Fruit fly (Drosophila melanogaster): ENCODE results near the gene CG4502.
A peak's percentile ranks its signal among the peaks of the same experiment; 100 is the strongest.

CG4502 gene

dm6 chr2L:7219650-7220267 lies 15.7 kb upstream of the CG4502 start, which contains the start of gene CG13784 (continued):
- TF ChIP-seq CG15269 (tag; optimal IDR thresholded peaks at IDR 0.05): peak; percentile 51
- no peak for TF ChIP-seq CG14667 (GFP tag; IDR thresholded peaks at IDR 0.05)
- TF ChIP-seq dpn (GFP tag; optimal IDR thresholded peaks at IDR 0.05): peak in 1 of 2 experiments; percentile 28
- TF ChIP-seq run (tag; optimal IDR thresholded peaks at IDR 0.05): peak; percentile 13
- TF ChIP-seq CG7987 (GFP tag; optimal IDR thresholded peaks at IDR 0.05): peak; percentile 41
- peak; percentile 65 for TF ChIP-seq Hmr (GFP tag; optimal IDR thresholded peaks at IDR 0.05)
- peak; percentile 43 for TF ChIP-seq pho (GFP tag; optimal IDR thresholded peaks at IDR 0.05)
- TF ChIP-seq Sry-β (GFP tag; optimal IDR thresholded peaks at IDR 0.05): no peak
- TF ChIP-seq pan (optimal IDR thresholded peaks at IDR 0.05): no peak
- no peak for TF ChIP-seq pan (GFP tag; optimal IDR thresholded peaks at IDR 0.05 in 1 of 2, IDR thresholded peaks at IDR 0.05 in 1 of 2)
- TF ChIP-seq CG2116 (GFP tag; optimal IDR thresholded peaks at IDR 0.05): peak; percentile 43
- no peak for TF ChIP-seq sisA (GFP tag; IDR thresholded peaks at IDR 0.05)
- TF ChIP-seq mirr (GFP tag; optimal IDR thresholded peaks at IDR 0.05): peak; percentile 48
- TF ChIP-seq bcd (GFP tag; optimal IDR thresholded peaks at IDR 0.05): no peak
- peak; percentile 24 for TF ChIP-seq zfh2 (GFP tag; optimal IDR thresholded peaks at IDR 0.05)
- peak; percentile 68 for TF ChIP-seq CG8924 (tag; optimal IDR thresholded peaks at IDR 0.05)
- no peak for TF ChIP-seq ftz-f1 (GFP tag; optimal IDR thresholded peaks at IDR 0.05)
- peak; percentile 94 for TF ChIP-seq pzg (GFP tag; optimal IDR thresholded peaks at IDR 0.05)
- TF ChIP-seq fu2 (GFP tag; optimal IDR thresholded peaks at IDR 0.05): no peak
- TF ChIP-seq Awh (GFP tag; IDR thresholded peaks at IDR 0.05): no peak
- peak; percentile 58 for TF ChIP-seq YL-1 (GFP tag; optimal IDR thresholded peaks at IDR 0.05)
- TF ChIP-seq Bdp1 (GFP tag; optimal IDR thresholded peaks at IDR 0.05): peak; percentile 1
- TF ChIP-seq gce (GFP tag; IDR thresholded peaks at IDR 0.05): no peak
- TF ChIP-seq zen2 (GFP tag; IDR thresholded peaks at IDR 0.05; ENCODE audit: partially characterized antibody): no peak
- peak; percentile 34 for TF ChIP-seq scrt (GFP tag; optimal IDR thresholded peaks at IDR 0.05)
- peak; percentile 73 for TF ChIP-seq CG34376 (GFP tag; optimal IDR thresholded peaks at IDR 0.05)
- no peak for TF ChIP-seq CG3163 (GFP tag; optimal IDR thresholded peaks at IDR 0.05)
- peak; percentile 51 for TF ChIP-seq CG4707 (GFP tag; optimal IDR thresholded peaks at IDR 0.05)
- TF ChIP-seq CG11695 (GFP tag; IDR thresholded peaks at IDR 0.05): peak; percentile 23; the same call in 1 of the 3 replicates
- TF ChIP-seq cas (GFP tag; IDR thresholded peaks at IDR 0.05): no peak
- TF ChIP-seq CG1792 (GFP tag; optimal IDR thresholded peaks at IDR 0.05): no peak
- TF ChIP-seq dm (GFP tag; optimal IDR thresholded peaks at IDR 0.05): peak; percentile 5
- TF ChIP-seq CG12219 (GFP tag; optimal IDR thresholded peaks at IDR 0.05): peak; percentile 12
- TF ChIP-seq gsb-n (tag; optimal IDR thresholded peaks at IDR 0.05): peak; percentile 44
- peak; percentile 45 for TF ChIP-seq CrebB (tag; optimal IDR thresholded peaks at IDR 0.05)
- no peak for TF ChIP-seq disco-r (GFP tag; optimal IDR thresholded peaks at IDR 0.05)
- TF ChIP-seq sens-2 (GFP tag; IDR thresholded peaks at IDR 0.05): no peak
- peak; percentile 83; the same call in 2 of the 4 replicates for TF ChIP-seq chinmo (GFP tag; IDR thresholded peaks at IDR 0.05; ENCODE audit: partially characterized antibody)
- peak; percentile 44 for TF ChIP-seq sug (tag; optimal IDR thresholded peaks at IDR 0.05)
- no peak for TF ChIP-seq gt (GFP tag; IDR thresholded peaks at IDR 0.05)
- TF ChIP-seq so (GFP tag; IDR thresholded peaks at IDR 0.05): no peak
- TF ChIP-seq tap (tag; optimal IDR thresholded peaks at IDR 0.05): no peak
- TF ChIP-seq CG14710 (tag; optimal IDR thresholded peaks at IDR 0.05): peak; percentile 52
- TF ChIP-seq esg (GFP tag; conservative IDR thresholded peaks at IDR 0.05): no peak
- TF ChIP-seq CG32532 (GFP tag; IDR thresholded peaks at IDR 0.05): peak; percentile 61
- 0 out of 3 replicates have a peak, but pooled peaks have one; percentile 13 for TF ChIP-seq H15 (GFP tag; IDR thresholded peaks at IDR 0.05)
- TF ChIP-seq nerfin-1 (tag; optimal IDR thresholded peaks at IDR 0.05): peak; percentile 59
- peak; percentile 59 for TF ChIP-seq nom (GFP tag; optimal IDR thresholded peaks at IDR 0.05)
- peak in 1 of 3 experiments; percentile 94 for TF ChIP-seq lola (GFP tag; optimal IDR thresholded peaks at IDR 0.05)
- TF ChIP-seq Vsx1 (GFP tag; optimal IDR thresholded peaks at IDR 0.05): no peak
